Worm (Caenorhabditis elegans) whole organism, early embryonic: ENCODE results near the gene mesp-1.

ENCODE experiments used
- ama-1 ChIP-seq: fragments of 150-350 bp; optimal IDR thresholded peaks from 2 replicates; lab custom pipeline; 2014
- ceh-13 ChIP-seq: fragments of 200-800 bp; sonication (Bioruptor generic); optimal IDR thresholded peaks from 2 replicates; lab custom pipeline; 2018; ENCODE audit warnings: mild to moderate bottlenecking, missing genetic modification characterization, missing compliant biosample characterization
- flt-1 ChIP-seq: fragments of 200-800 bp; sonication (Bioruptor generic); IDR thresholded peaks from 2 replicates; pipeline ENCODE4 v1.3.6; 2022; ENCODE audit warnings: missing genetic modification characterization, missing compliant biosample characterization
- pes-1 ChIP-seq: fragments of 200-800 bp; sonication (Bioruptor generic); IDR thresholded peaks from 2 replicates; pipeline ENCODE4 v1.3.6; 2022; ENCODE audit warnings: missing genetic modification reagents, missing genetic modification characterization, missing compliant biosample characterization
- tra-4 ChIP-seq: sonication (generic microtip); optimal IDR thresholded peaks from 2 replicates; lab custom pipeline; 2017; ENCODE audit warnings: missing genetic modification characterization, missing compliant biosample characterization

ce11 chrIV:8501382-8501781 lies 2.3 kb downstream of the mesp-1 start, which contains the start of gene C28C12.1:
- TF ChIP-seq tra-4 (tag; lab: Kevin White, UChicago) (no peak), ama-1 (no peak), flt-1 (GFP tag; lab: Robert Waterston, UW) (no peak), ceh-13 (GFP tag; lab: Kevin White, UChicago) (no peak), pes-1 (GFP tag; lab: Robert Waterston, UW) (no peak)
